Worm (Caenorhabditis elegans) whole organism, early embryonic: ENCODE results near the gene dpyd-1.

Experiments used
- sea-1 ChIP-seq: fragments of 200-800 bp; sonication (Bioruptor generic); conservative IDR thresholded peaks from 2 replicates; pipeline ENCODE4 v1.3.6; 2022; ENCODE audit warnings: missing genetic modification characterization, missing compliant biosample characterization
- tra-4 ChIP-seq: sonication (generic microtip); optimal IDR thresholded peaks from 2 replicates; lab custom pipeline; 2017; ENCODE audit warnings: missing genetic modification characterization, missing compliant biosample characterization

DNA sequence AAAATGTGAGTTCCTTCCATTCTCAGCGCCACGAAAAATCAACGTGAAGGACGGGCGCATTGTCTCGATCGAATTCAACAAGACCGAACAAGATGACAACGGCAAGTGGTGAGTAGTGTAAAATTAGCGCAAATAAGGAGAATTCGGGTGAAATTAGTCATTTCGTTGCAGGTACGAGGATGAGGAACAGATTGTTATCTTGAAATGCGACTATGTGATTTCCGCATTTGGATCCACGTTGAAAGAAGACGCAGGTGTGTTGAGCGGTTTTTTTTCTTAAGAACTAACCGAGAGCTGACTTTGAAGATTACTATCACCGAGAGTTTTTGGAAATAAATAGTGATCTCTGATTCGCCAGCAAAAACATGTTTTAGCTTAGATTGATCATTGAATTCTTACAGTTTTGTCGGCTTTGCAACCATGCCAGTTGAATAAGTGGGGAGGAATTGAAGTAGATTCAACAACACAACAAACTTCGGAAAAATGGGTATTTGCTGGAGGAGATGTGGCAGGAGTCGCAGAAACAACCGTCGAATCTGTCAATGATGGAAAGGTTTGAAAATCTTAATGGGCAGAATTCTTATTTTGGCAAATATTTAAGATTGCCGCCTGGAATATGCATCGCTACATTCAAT, 2.6 kb downstream of the dpyd-1 start:
- no peak for TF ChIP-seq sea-1 (GFP tag; lab: Robert Waterston, UW)
- no peak for TF ChIP-seq tra-4
